Worm (Caenorhabditis elegans) whole organism, L1 larva: ENCODE results near the gene C27A2.8.

ENCODE experiments used
- F16B12.6 ChIP-seq: fragments of 150-350 bp; optimal IDR thresholded peaks from 2 replicates; lab custom pipeline; 2014; ENCODE audit warnings: missing biosample characterization, missing genetic modification characterization
- Y116A8C.19 ChIP-seq: sonication (generic microtip); optimal IDR thresholded peaks from 2 replicates; lab custom pipeline; 2016; ENCODE audit warnings: missing compliant biosample characterization, missing genetic modification characterization, borderline replicate concordance
- aha-1 ChIP-seq: fragments of 150-350 bp; optimal IDR thresholded peaks from 2 replicates; lab custom pipeline; 2014; ENCODE audit warnings: missing biosample characterization, missing genetic modification characterization
- alr-1 ChIP-seq: fragments of 200-800 bp; sonication (Bioruptor generic); optimal IDR thresholded peaks from 2 replicates; lab custom pipeline; 2018; ENCODE audit warnings: borderline replicate concordance, mild to moderate bottlenecking, missing genetic modification characterization, missing compliant biosample characterization
- aly-2 ChIP-seq: fragments of 150-350 bp; optimal IDR thresholded peaks from 2 replicates; lab custom pipeline; 2014; ENCODE audit warnings: missing biosample characterization, missing genetic modification characterization
- blmp-1 ChIP-seq: fragments of 150-350 bp; optimal IDR thresholded peaks from 2 replicates; lab custom pipeline; 2014; ENCODE audit warnings: missing biosample characterization, missing genetic modification characterization
- ceh-8 ChIP-seq: fragments of 200-800 bp; sonication (Bioruptor generic); optimal IDR thresholded peaks from 2 replicates; lab custom pipeline; 2018; ENCODE audit warnings: mild to moderate bottlenecking, missing genetic modification characterization, moderate library complexity, missing compliant biosample characterization
- ces-1 ChIP-seq: fragments of 150-350 bp; optimal IDR thresholded peaks from 2 replicates; lab custom pipeline; 2014; ENCODE audit warnings: missing biosample characterization, missing genetic modification reagents, missing genetic modification characterization
- dpl-1 ChIP-seq, 3 experiments: fragments of 150-350 bp in 2 of 3; sonication (generic microtip) in 1 of 3; optimal IDR thresholded peaks; 2 replicates each; lab custom pipeline; 2014 to 2017; ENCODE audit warnings: missing biosample characterization in 3 of 3, missing genetic modification characterization in 3 of 3, missing genetic modification reagents in 3 of 3
- efl-1 ChIP-seq, 4 experiments: fragments of 150-350 bp; optimal IDR thresholded peaks in 3 of 4; peaks in 1 of 4; 1 replicate in 1 of 4; 2 replicates in 3 of 4; lab custom pipeline; 2014; ENCODE audit warnings: missing biosample characterization in 2 of 4, missing genetic modification characterization in 2 of 4, missing genetic modification reagents in 2 of 4
- efl-3 ChIP-seq: fragments of 200-800 bp; sonication (Bioruptor generic); optimal IDR thresholded peaks from 2 replicates; lab custom pipeline; 2018; ENCODE audit warnings: mild to moderate bottlenecking, missing genetic modification characterization, missing compliant biosample characterization
- elt-3 ChIP-seq, 6 experiments: fragments of 150-350 bp in 1 of 6; sonication (generic microtip); optimal IDR thresholded peaks; 2 replicates each; lab custom pipeline; 2017 to 2018; ENCODE audit warnings: missing biosample characterization in 6 of 6, missing genetic modification characterization in 6 of 6, inconsistent platforms in 1 of 6
- fkh-10 ChIP-seq: sonication (generic microtip); optimal IDR thresholded peaks from 2 replicates; lab custom pipeline; 2017; ENCODE audit warnings: missing biosample characterization, missing genetic modification reagents, missing genetic modification characterization
- fos-1 ChIP-seq: fragments of 150-350 bp; optimal IDR thresholded peaks from 2 replicates; lab custom pipeline; 2014; ENCODE audit warnings: missing biosample characterization, missing genetic modification characterization
- grh-1 ChIP-seq: fragments of 200-800 bp; sonication (Bioruptor generic); IDR thresholded peaks from 2 replicates; pipeline ENCODE4 v1.3.6; 2022; ENCODE audit warnings: missing genetic modification reagents, missing genetic modification characterization, missing compliant biosample characterization
- hlh-4 ChIP-seq: sonication (generic microtip); optimal IDR thresholded peaks from 2 replicates; lab custom pipeline; 2016; ENCODE audit warnings: mild to moderate bottlenecking, missing genetic modification characterization, missing compliant biosample characterization
- hpl-2 ChIP-seq: fragments of 150-350 bp; optimal IDR thresholded peaks from 2 replicates; lab custom pipeline; 2014; ENCODE audit warnings: missing biosample characterization, missing genetic modification reagents, missing genetic modification characterization
- jun-1 ChIP-seq: fragments of 150-350 bp; optimal IDR thresholded peaks from 2 replicates; lab custom pipeline; 2014; ENCODE audit warnings: missing biosample characterization, missing genetic modification reagents, missing genetic modification characterization
- lin-14 ChIP-seq: fragments of 200-800 bp; sonication (Bioruptor generic); optimal IDR thresholded peaks from 2 replicates; lab custom pipeline; 2018; ENCODE audit warnings: mild to moderate bottlenecking, missing genetic modification characterization, moderate library complexity, missing compliant biosample characterization
- lin-35 ChIP-seq, 2 experiments: fragments of 150-350 bp; optimal IDR thresholded peaks; 2 replicates each; lab custom pipeline; 2014; ENCODE audit warnings: missing biosample characterization in 2 of 2, missing genetic modification characterization in 2 of 2, missing genetic modification reagents in 2 of 2
- lsy-2 ChIP-seq, 2 experiments: fragments of 150-350 bp; optimal IDR thresholded peaks; 2 replicates each; lab custom pipeline; 2014; ENCODE audit warnings: missing biosample characterization in 2 of 2, missing genetic modification characterization in 2 of 2
- mab-9 ChIP-seq: fragments of 200-800 bp; sonication (Bioruptor generic); IDR thresholded peaks from 2 replicates; pipeline ENCODE4 v1.3.6; 2022; ENCODE audit warnings: missing genetic modification reagents, missing genetic modification characterization, missing compliant biosample characterization
- mep-1 ChIP-seq: fragments of 150-350 bp; optimal IDR thresholded peaks from 2 replicates; lab custom pipeline; 2014; ENCODE audit warnings: missing biosample characterization, missing genetic modification characterization
- nhr-11 ChIP-seq: fragments of 150-350 bp; optimal IDR thresholded peaks from 2 replicates; lab custom pipeline; 2014; ENCODE audit warnings: missing biosample characterization, missing genetic modification characterization
- nhr-19 ChIP-seq: fragments of 200-800 bp; sonication (Bioruptor generic); conservative IDR thresholded peaks from 2 replicates; pipeline ENCODE4 v1.3.6; 2022; ENCODE audit warnings: missing genetic modification characterization, missing compliant biosample characterization
- nhr-20 ChIP-seq: sonication (generic microtip); optimal IDR thresholded peaks from 2 replicates; lab custom pipeline; 2016; ENCODE audit warnings: mild to moderate bottlenecking, missing genetic modification characterization, missing compliant biosample characterization
- nhr-237 ChIP-seq: fragments of 150-350 bp; optimal IDR thresholded peaks from 2 replicates; lab custom pipeline; 2014; ENCODE audit warnings: missing biosample characterization, missing genetic modification characterization
- nhr-28 ChIP-seq: fragments of 150-350 bp; optimal IDR thresholded peaks from 2 replicates; lab custom pipeline; 2014; ENCODE audit warnings: missing biosample characterization, missing genetic modification characterization
- nhr-47 ChIP-seq: sonication (generic microtip); optimal IDR thresholded peaks from 2 replicates; lab custom pipeline; 2016; ENCODE audit warnings: mild to moderate bottlenecking, missing genetic modification characterization, moderate library complexity, missing compliant biosample characterization
- nhr-76 ChIP-seq: sonication (generic microtip); optimal IDR thresholded peaks from 2 replicates; lab custom pipeline; 2017; ENCODE audit warnings: missing biosample characterization, missing genetic modification characterization
- nhr-77 ChIP-seq: fragments of 150-350 bp; optimal IDR thresholded peaks from 2 replicates; lab custom pipeline; 2014; ENCODE audit warnings: missing biosample characterization, missing genetic modification characterization
- nhr-90 ChIP-seq: sonication (generic microtip); optimal IDR thresholded peaks from 2 replicates; lab custom pipeline; 2016; ENCODE audit warnings: mild to moderate bottlenecking, missing genetic modification characterization, missing compliant biosample characterization; ENCODE audit not compliant: poor library complexity
- pax-3 ChIP-seq: fragments of 200-800 bp; sonication (Bioruptor generic); optimal IDR thresholded peaks from 2 replicates; lab custom pipeline; 2018; ENCODE audit warnings: mild to moderate bottlenecking, missing genetic modification characterization, moderate library complexity, missing compliant biosample characterization
- skn-1 ChIP-seq: fragments of 150-350 bp; optimal IDR thresholded peaks from 2 replicates; lab custom pipeline; 2014; ENCODE audit warnings: missing biosample characterization, missing genetic modification characterization
- snpc-4 ChIP-seq: fragments of 150-350 bp; optimal IDR thresholded peaks from 2 replicates; lab custom pipeline; 2014; ENCODE audit warnings: missing biosample characterization, missing genetic modification characterization
- sox-4 ChIP-seq: sonication (generic microtip); optimal IDR thresholded peaks from 2 replicates; lab custom pipeline; 2016; ENCODE audit warnings: missing genetic modification characterization, missing compliant biosample characterization
- sup-37 ChIP-seq: fragments of 200-800 bp; sonication (Bioruptor generic); optimal IDR thresholded peaks from 2 replicates; lab custom pipeline; 2018; ENCODE audit warnings: mild to moderate bottlenecking, missing genetic modification characterization, missing compliant biosample characterization
- swsn-7 ChIP-seq: sonication (generic microtip); optimal IDR thresholded peaks from 2 replicates; lab custom pipeline; 2016; ENCODE audit warnings: missing genetic modification characterization, missing compliant biosample characterization
- tlp-1 ChIP-seq: fragments of 150-350 bp; optimal IDR thresholded peaks from 2 replicates; lab custom pipeline; 2014; ENCODE audit warnings: missing biosample characterization, missing genetic modification characterization
- unc-62 ChIP-seq: fragments of 150-350 bp; optimal IDR thresholded peaks from 2 replicates; lab custom pipeline; 2014; ENCODE audit warnings: missing biosample characterization, missing genetic modification reagents, missing genetic modification characterization
- unc-86 ChIP-seq: sonication (generic microtip); optimal IDR thresholded peaks from 2 replicates; lab custom pipeline; 2016; ENCODE audit warnings: missing genetic modification characterization, missing compliant biosample characterization
- unc-98 ChIP-seq: fragments of 200-800 bp; sonication (Bioruptor generic); IDR thresholded peaks from 2 replicates; pipeline ENCODE4 v1.3.6; 2022; ENCODE audit warnings: missing genetic modification characterization, missing compliant biosample characterization
- vab-15 ChIP-seq: sonication (generic microtip); optimal IDR thresholded peaks from 2 replicates; lab custom pipeline; 2017; ENCODE audit warnings: missing genotype, mild to moderate bottlenecking, missing genetic modification characterization, missing compliant biosample characterization
- xbp-1 ChIP-seq: sonication (generic microtip); optimal IDR thresholded peaks from 2 replicates; lab custom pipeline; 2016; ENCODE audit warnings: missing genetic modification characterization, missing compliant biosample characterization
- ztf-11 ChIP-seq, 2 experiments: sonication (generic microtip); optimal IDR thresholded peaks; 2 replicates each; lab custom pipeline; 2016 to 2017; ENCODE audit warnings: missing genetic modification characterization in 2 of 2, missing biosample characterization in 1 of 2, missing compliant biosample characterization in 1 of 2

Gene C27A2.8

ce11 chrII:5039912-5040311 is 27.9 kb downstream of the C27A2.8 start, which contains the start of gene golg-2 (continued):
- TF ChIP-seq vab-15 (tag; lab: Kevin White, UChicago) (no peak), sup-37 (GFP tag; lab: Kevin White, UChicago) (no peak), F16B12.6 (tag; lab: Kevin White, UChicago) (peak; percentile 79), nhr-19 (GFP tag; lab: Robert Waterston, UW) (no peak), ces-1 (GFP tag; lab: Kevin White, UChicago) (no peak), mep-1 (tag; lab: Kevin White, UChicago) (peak; percentile 29), nhr-47 (tag; lab: Kevin White, UChicago) (no peak), efl-3 (GFP tag; lab: Kevin White, UChicago) (no peak), snpc-4 (tag; lab: Kevin White, UChicago) (no peak)
- TF ChIP-seq, all 84 proteins: peak for 7

DNA sequence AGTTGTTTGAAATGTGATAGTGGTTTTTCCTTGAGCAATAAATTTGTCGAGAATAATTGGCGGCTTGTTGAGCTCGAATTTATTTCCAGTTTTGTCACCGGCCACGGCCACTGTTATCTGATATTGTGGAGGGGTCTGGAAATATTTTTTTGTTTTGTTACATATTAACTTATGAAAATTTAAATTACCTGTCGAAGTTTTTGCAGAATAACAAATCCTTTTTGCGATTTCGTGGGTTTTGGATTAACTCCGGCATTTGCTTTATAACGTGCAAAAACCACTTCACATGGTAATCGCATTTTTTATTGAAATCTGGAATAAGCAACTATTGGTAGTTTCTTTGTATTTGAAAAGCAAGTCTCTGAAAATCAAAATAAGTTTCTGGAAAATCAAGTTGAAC is 31.7 kb downstream of the C27A2.8 start, which contains the start of gene lrr-1:
TSS of gene lrr-1 (minus strand) at position 312 of the 400 bp plus-strand sequence.
- TF ChIP-seq unc-98: no peak
- TF ChIP-seq efl-1 (optimal IDR thresholded peaks at IDR 0.05; lab: Kevin White, UChicago): no peak
- peak in 1 of 2 experiments; percentile 53 for TF ChIP-seq efl-1 (GFP tag; optimal IDR thresholded peaks at IDR 0.05 in 1 of 2; lab: Kevin White, UChicago)

DNA sequence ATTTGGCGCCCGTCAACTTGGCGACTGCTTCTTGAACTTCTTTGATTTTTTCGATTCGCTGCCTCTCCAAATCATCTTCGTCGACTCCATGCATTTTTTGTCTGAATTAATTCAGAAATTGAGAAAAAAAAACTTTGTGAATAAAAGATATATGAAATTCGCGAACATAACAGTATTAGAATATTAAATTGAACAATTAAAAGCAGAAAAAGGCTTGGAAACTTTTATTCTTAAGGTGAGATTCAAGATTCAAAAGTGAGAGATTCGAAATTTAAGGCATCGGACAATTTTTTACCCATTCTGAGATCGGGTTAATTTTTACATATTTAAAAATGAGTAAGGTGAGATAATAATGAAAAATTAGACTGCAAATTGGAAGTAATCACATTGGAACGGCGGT is 33.9 kb downstream of the C27A2.8 start, which contains the start of gene F33G12.3:
TSS of gene F33G12.3 (minus strand) at position 101 of the 400 bp plus-strand sequence.
- TF ChIP-seq ces-1 (GFP tag; lab: Kevin White, UChicago): no peak

- peak; percentile 55 for TF ChIP-seq fos-1
- no peak for TF ChIP-seq sox-4 (tag; lab: Kevin White, UChicago)
- no peak for TF ChIP-seq unc-62 (GFP tag; lab: Kevin White, UChicago)
- TF ChIP-seq nhr-20 (tag; lab: Kevin White, UChicago): peak; percentile 69
- no peak for TF ChIP-seq efl-3 (GFP tag; lab: Kevin White, UChicago)
- TF ChIP-seq nhr-76: no peak
- no peak for TF ChIP-seq mab-9 (GFP tag; lab: Robert Waterston, UW)
- peak in 2 of 6 experiments; percentile 19 to 65 for TF ChIP-seq elt-3 (tag; optimal IDR thresholded peaks at IDR 0.05; lab: Kevin White, UChicago)
- TF ChIP-seq xbp-1 (tag; lab: Kevin White, UChicago): peak; percentile 55
- TF ChIP-seq unc-86 (tag; lab: Kevin White, UChicago): peak; percentile 13
- peak; percentile 49 to 71 for TF ChIP-seq lin-35 (GFP tag; optimal IDR thresholded peaks at IDR 0.05; lab: Kevin White, UChicago)
- TF ChIP-seq tlp-1 (tag; lab: Kevin White, UChicago): no peak
- no peak for TF ChIP-seq aly-2 (tag; lab: Kevin White, UChicago)
- peak; percentile 50 to 73 for TF ChIP-seq lsy-2 (tag; optimal IDR thresholded peaks at IDR 0.05; lab: Kevin White, UChicago)
- TF ChIP-seq blmp-1 (tag; lab: Kevin White, UChicago): no peak
- TF ChIP-seq jun-1 (tag; lab: Kevin White, UChicago): no peak
- TF ChIP-seq alr-1: no peak
- TF ChIP-seq nhr-28 (tag; lab: Kevin White, UChicago): no peak
- no peak for TF ChIP-seq nhr-11 (tag; lab: Kevin White, UChicago)
- TF ChIP-seq hlh-4: no peak
- no peak for TF ChIP-seq ceh-8 (GFP tag; lab: Kevin White, UChicago)
- TF ChIP-seq grh-1 (GFP tag; lab: Robert Waterston, UW): no peak
- no peak for TF ChIP-seq pax-3 (tag; lab: Kevin White, UChicago)
- TF ChIP-seq nhr-77 (tag; lab: Kevin White, UChicago): peak; percentile 9
- no peak for TF ChIP-seq unc-98
- no peak for TF ChIP-seq fkh-10 (GFP tag; lab: Kevin White, UChicago)
- no peak for TF ChIP-seq skn-1 (tag; lab: Kevin White, UChicago)
- no peak for TF ChIP-seq hpl-2 (GFP tag; lab: Kevin White, UChicago)
- peak; percentile 40 for TF ChIP-seq lin-14
- no peak for TF ChIP-seq nhr-237 (tag; lab: Kevin White, UChicago)
- peak; percentile 60 for TF ChIP-seq swsn-7 (tag; lab: Kevin White, UChicago)
- TF ChIP-seq ztf-11 (tag; optimal IDR thresholded peaks at IDR 0.05; lab: Kevin White, UChicago): no peak
- TF ChIP-seq snpc-4 (tag; lab: Kevin White, UChicago): no peak
- TF ChIP-seq nhr-19 (GFP tag; lab: Robert Waterston, UW): peak; percentile 70
- peak; percentile 34 for TF ChIP-seq vab-15 (tag; lab: Kevin White, UChicago)
- peak in 2 of 3 experiments; percentile 33 to 45 for TF ChIP-seq dpl-1 (GFP tag; optimal IDR thresholded peaks at IDR 0.05; lab: Kevin White, UChicago)
- no peak for TF ChIP-seq aha-1 (tag; lab: Kevin White, UChicago)
- no peak for TF ChIP-seq Y116A8C.19 (tag; lab: Kevin White, UChicago)
- peak; percentile 38 for TF ChIP-seq nhr-90 (tag; lab: Kevin White, UChicago)
Observed at ce11 chrII:5032669-5033068, 35.2 kb downstream of the C27A2.8 start.
